Worm (Caenorhabditis elegans) whole organism, L4/young adult: ENCODE data around the gene Y76B12C.8.

ENCODE experiments used
- W03F9.2 ChIP-seq: fragments of 150-350 bp; optimal IDR thresholded peaks from 2 replicates; lab custom pipeline; 2014; ENCODE audit warnings: missing biosample characterization, missing genetic modification characterization
- dao-5 ChIP-seq: sonication (generic microtip); optimal IDR thresholded peaks from 2 replicates; lab custom pipeline; 2016; ENCODE audit warnings: missing genotype, missing genetic modification characterization, moderate library complexity, missing compliant biosample characterization
- him-1 ChIP-seq: sonication (generic microtip); optimal IDR thresholded peaks from 2 replicates; lab custom pipeline; 2016; ENCODE audit warnings: missing genotype, missing genetic modification reagents, missing genetic modification characterization, missing compliant biosample characterization

Gene Y76B12C.8

ce11 chrIV:1979782-1980181, at the start of gene Y76B12C.8:
Y76B12C.8 (plus strand) TSS chrIV:1979988.
- TF ChIP-seq dao-5 (no peak), W03F9.2 (tag; lab: Kevin White, UChicago) (no peak), him-1 (tag; lab: Kevin White, UChicago) (no peak)

ce11 chrIV:1945200-1945599, 34.6 kb upstream of the Y76B12C.8 start:
- TF ChIP-seq dao-5 (no peak), W03F9.2 (tag; lab: Kevin White, UChicago) (no peak), him-1 (tag; lab: Kevin White, UChicago) (no peak)

- TF ChIP-seq dao-5 = no peak
- TF ChIP-seq W03F9.2 (tag; lab: Kevin White, UChicago) = no peak
- no peak for TF ChIP-seq him-1 (tag; lab: Kevin White, UChicago)
These were observed 31.9 kb upstream of the Y76B12C.8 start, which contains the start of gene tsen-54 for ce11 chrIV:1947891-1948290. tsen-54 (plus strand) TSS chrIV:1948191.

ce11 chrIV:1952312-1952711, 27.5 kb upstream of the Y76B12C.8 start:
- TF ChIP-seq him-1 (tag; lab: Kevin White, UChicago) (no peak), dao-5 (no peak), W03F9.2 (tag; lab: Kevin White, UChicago) (no peak)

- TF ChIP-seq dao-5 (no peak), him-1 (tag; lab: Kevin White, UChicago) (no peak)
These were observed 26.6 kb upstream of the Y76B12C.8 start, which contains the start of gene F52C12.2 for ce11 chrIV:1953132-1953629. F52C12.2 (plus strand) TSS chrIV:1953579.

ce11 chrIV:1956411-1956810, 23.4 kb upstream of the Y76B12C.8 start, which contains the start of gene F52C12.6:
F52C12.6 (plus strand) TSS chrIV:1956711.
- TF ChIP-seq W03F9.2 (tag; lab: Kevin White, UChicago) = no peak
- TF ChIP-seq dao-5 = no peak
- no peak for TF ChIP-seq him-1 (tag; lab: Kevin White, UChicago)

- TF ChIP-seq dao-5 = no peak
- no peak for TF ChIP-seq W03F9.2 (tag; lab: Kevin White, UChicago)
- no peak for TF ChIP-seq him-1 (tag; lab: Kevin White, UChicago)
These were observed 20.2 kb upstream of the Y76B12C.8 start, which contains the start of gene tdpo-1 for ce11 chrIV:1959554-1959953. tdpo-1 (plus strand) TSS chrIV:1959854.

ce11 chrIV:1963247-1963646, 16.5 kb upstream of the Y76B12C.8 start, which contains the start of gene ulp-3:
ulp-3 (plus strand) TSS chrIV:1963634.
- TF ChIP-seq W03F9.2 (tag; lab: Kevin White, UChicago) = no peak
- TF ChIP-seq dao-5 = no peak
- TF ChIP-seq him-1 (tag; lab: Kevin White, UChicago) = no peak

ce11 chrIV:1964057-1964456, 15.7 kb upstream of the Y76B12C.8 start:
- TF ChIP-seq W03F9.2 (tag; lab: Kevin White, UChicago) = no peak
- TF ChIP-seq dao-5 = no peak
- no peak for TF ChIP-seq him-1 (tag; lab: Kevin White, UChicago)

ce11 chrIV:1965135-1965534, 14.7 kb upstream of the Y76B12C.8 start, which contains the start of gene Y48A5A.1:
Y48A5A.1 (plus strand) TSS chrIV:1965481.
- TF ChIP-seq him-1 (tag; lab: Kevin White, UChicago) (no peak), dao-5 (no peak), W03F9.2 (tag; lab: Kevin White, UChicago) (no peak)

ce11 chrIV:1969353-1969752, 10.4 kb upstream of the Y76B12C.8 start, which contains the start of gene Y48A5A.3:
Y48A5A.3 (plus strand) TSS chrIV:1969737.
- TF ChIP-seq dao-5 (no peak), him-1 (tag; lab: Kevin White, UChicago) (no peak), W03F9.2 (tag; lab: Kevin White, UChicago) (no peak)

ce11 chrIV:1970158-1970557, 9.6 kb upstream of the Y76B12C.8 start:
- TF ChIP-seq W03F9.2 (tag; lab: Kevin White, UChicago) (no peak), dao-5 (no peak), him-1 (tag; lab: Kevin White, UChicago) (no peak)

- TF ChIP-seq dao-5 = no peak
- TF ChIP-seq W03F9.2 (tag; lab: Kevin White, UChicago) = no peak
These were observed 8.7 kb upstream of the Y76B12C.8 start for ce11 chrIV:1971078-1971477.

- TF ChIP-seq W03F9.2 (tag; lab: Kevin White, UChicago) (no peak), him-1 (tag; lab: Kevin White, UChicago) (no peak), dao-5 (no peak)
These were observed 7.5 kb upstream of the Y76B12C.8 start, which contains the start of gene Y76B12C.4 for ce11 chrIV:1972271-1972670. Y76B12C.4 (minus strand) TSS chrIV:1972371.

ce11 chrIV:1973372-1973771, 6.4 kb upstream of the Y76B12C.8 start, which contains the start of gene Y76B12C.3:
Y76B12C.3 (plus strand) TSS chrIV:1973705.
- no peak for TF ChIP-seq him-1 (tag; lab: Kevin White, UChicago)
- no peak for TF ChIP-seq W03F9.2 (tag; lab: Kevin White, UChicago)
